Fruit fly (Drosophila melanogaster) whole organism, embryonic: ENCODE results near the gene Sur.

ENCODE experiments used
- Aef1 ChIP-seq: fragments of 200-800 bp; sonication (Bioruptor generic); IDR thresholded peaks from 3 replicates; pipeline ENCODE4 v1.3.6; 2022; ENCODE audit warnings: missing biosample characterization, missing genetic modification characterization
- BEAF-32 ChIP-seq: fragments of 200-800 bp; sonication (Bioruptor generic); optimal IDR thresholded peaks from 3 replicates; lab custom pipeline; 2017; ENCODE audit warnings: missing biosample characterization, missing genetic modification characterization, mild to moderate bottlenecking, moderate library complexity, missing genetic modification reagents
- C15 ChIP-seq: fragments of 200-800 bp; sonication (Bioruptor generic); IDR thresholded peaks from 3 replicates; pipeline ENCODE4 v1.3.6; 2022; ENCODE audit warnings: missing biosample characterization, missing genetic modification characterization
- CG10462 ChIP-seq: fragments of 200-800 bp; sonication (Bioruptor generic); optimal IDR thresholded peaks from 2 replicates; lab custom pipeline; 2016; ENCODE audit warnings: missing biosample characterization, missing genetic modification characterization
- CG11398 ChIP-seq: fragments of 200-800 bp; sonication (Bioruptor generic); optimal IDR thresholded peaks from 2 replicates; lab custom pipeline; 2016; ENCODE audit warnings: missing biosample characterization, missing genetic modification characterization
- CG11560 ChIP-seq: fragments of 200-800 bp; sonication (Bioruptor generic); IDR thresholded peaks from 3 replicates; pipeline ENCODE4 v1.3.6; 2022; ENCODE audit warnings: missing biosample characterization, missing genetic modification characterization
- CG12155 ChIP-seq: fragments of 200-800 bp; sonication (Bioruptor generic); optimal IDR thresholded peaks from 3 replicates; lab custom pipeline; 2016; ENCODE audit warnings: missing biosample characterization, missing genetic modification characterization
- CG12942 ChIP-seq: fragments of 200-800 bp; sonication (Bioruptor generic); optimal IDR thresholded peaks from 3 replicates; lab custom pipeline; 2016; ENCODE audit warnings: missing biosample characterization, missing genetic modification characterization
- CG13424 ChIP-seq: fragments of 200-800 bp; sonication (Bioruptor generic); optimal IDR thresholded peaks from 2 replicates; lab custom pipeline; 2019; ENCODE audit warnings: missing biosample characterization, mild to moderate bottlenecking, missing genetic modification characterization, moderate library complexity
- CG14441 ChIP-seq: fragments of 200-800 bp; sonication (Bioruptor generic); IDR thresholded peaks from 2 replicates; pipeline ENCODE4 v1.3.6; 2022; ENCODE audit warnings: missing biosample characterization, missing genetic modification characterization
- CG3407 ChIP-seq: fragments of 200-800 bp; sonication (Bioruptor generic); optimal IDR thresholded peaks from 2 replicates; lab custom pipeline; 2018; ENCODE audit warnings: missing biosample characterization, mild to moderate bottlenecking, missing genetic modification characterization
- CG3726 ChIP-seq: fragments of 200-800 bp; sonication (Bioruptor generic); IDR thresholded peaks from 3 replicates; pipeline ENCODE4, ENCODE4 v1.3.6; 2022; ENCODE audit warnings: missing biosample characterization, missing genetic modification characterization
- CG5245 ChIP-seq: fragments of 200-800 bp; sonication (Bioruptor generic); optimal IDR thresholded peaks from 3 replicates; lab custom pipeline; 2016; ENCODE audit warnings: missing biosample characterization, missing genetic modification characterization
- CG6254 ChIP-seq: fragments of 200-800 bp; sonication (Bioruptor generic); optimal IDR thresholded peaks from 3 replicates; lab custom pipeline; 2017; ENCODE audit warnings: mild to moderate bottlenecking, missing biosample characterization, missing genetic modification reagents, missing genetic modification characterization
- CG6813 ChIP-seq: fragments of 200-800 bp; sonication (Bioruptor generic); optimal IDR thresholded peaks from 2 replicates; lab custom pipeline; 2017; ENCODE audit warnings: missing biosample characterization, missing genetic modification characterization, mild to moderate bottlenecking, moderate library complexity, missing genetic modification reagents
- CG7357 ChIP-seq: fragments of 200-800 bp; sonication (Bioruptor generic); IDR thresholded peaks from 3 replicates; pipeline ENCODE4 v1.3.6; 2022; ENCODE audit warnings: missing biosample characterization, missing genetic modification characterization
- CG7786 ChIP-seq: fragments of 200-800 bp; sonication (Bioruptor generic); optimal IDR thresholded peaks from 2 replicates; lab custom pipeline; 2016; ENCODE audit warnings: missing biosample characterization, missing genetic modification characterization
- CG7928 ChIP-seq: fragments of 200-800 bp; sonication (Bioruptor generic); optimal IDR thresholded peaks from 2 replicates; lab custom pipeline; 2017; ENCODE audit warnings: missing biosample characterization, mild to moderate bottlenecking, missing genetic modification characterization
- Camta ChIP-seq: fragments of 200-800 bp; sonication (Bioruptor generic); optimal IDR thresholded peaks from 2 replicates; lab custom pipeline; 2016; ENCODE audit warnings: missing biosample characterization, missing genetic modification characterization
- CkIIα-i1 ChIP-seq: fragments of 200-800 bp; sonication (Bioruptor generic); IDR thresholded peaks from 2 replicates; pipeline ENCODE4 v1.3.6; 2022; ENCODE audit warnings: missing biosample characterization, missing genetic modification characterization
- Dad ChIP-seq: fragments of 200-800 bp; sonication (Bioruptor generic); optimal IDR thresholded peaks from 3 replicates; lab custom pipeline; 2016; ENCODE audit warnings: missing biosample characterization, missing genetic modification characterization
- E2f2 ChIP-seq: fragments of 200-800 bp; sonication (Bioruptor generic); IDR thresholded peaks from 2 replicates; pipeline ENCODE4 v1.3.6; 2022; ENCODE audit warnings: missing biosample characterization, missing genetic modification characterization
- GATAe ChIP-seq: fragments of 200-800 bp; sonication (Bioruptor generic); conservative IDR thresholded peaks from 2 replicates; pipeline ENCODE4 v1.3.6; 2022; ENCODE audit warnings: missing biosample characterization, missing genetic modification characterization
- Hr3 ChIP-seq: fragments of 200-800 bp; sonication (Bioruptor generic); optimal IDR thresholded peaks from 3 replicates; lab custom pipeline; 2016; ENCODE audit warnings: missing biosample characterization, missing genetic modification characterization
- Kr ChIP-seq: fragments of 200-800 bp; sonication (Bioruptor generic); optimal IDR thresholded peaks from 2 replicates; lab custom pipeline; 2017; ENCODE audit warnings: missing biosample characterization, mild to moderate bottlenecking, missing genetic modification characterization
- NFAT ChIP-seq: fragments of 200-800 bp; sonication (Bioruptor generic); IDR thresholded peaks from 2 replicates; pipeline ENCODE4 v1.3.6; 2022; ENCODE audit warnings: missing biosample characterization, missing genetic modification characterization
- PHDP ChIP-seq: fragments of 200-800 bp; sonication (Bioruptor generic); optimal IDR thresholded peaks from 3 replicates; lab custom pipeline; 2018; ENCODE audit warnings: missing biosample characterization, mild to moderate bottlenecking, missing genetic modification characterization, moderate library complexity
- Pdp1 ChIP-seq, 2 experiments: fragments of 200-800 bp; sonication (Bioruptor generic); optimal IDR thresholded peaks; 3 replicates each; lab custom pipeline; 2016; ENCODE audit warnings: missing biosample characterization in 2 of 2, missing genetic modification characterization in 2 of 2, mild to moderate bottlenecking in 1 of 2, moderate library complexity in 1 of 2
- Sox102F ChIP-seq: fragments of 200-800 bp; sonication (Bioruptor generic); optimal IDR thresholded peaks from 2 replicates; lab custom pipeline; 2018; ENCODE audit warnings: missing biosample characterization, mild to moderate bottlenecking, missing genetic modification characterization, moderate library complexity
- TFAM ChIP-seq: fragments of 200-800 bp; sonication (Bioruptor generic); optimal IDR thresholded peaks from 2 replicates; lab custom pipeline; 2017; ENCODE audit warnings: missing biosample characterization, missing genetic modification characterization, inconsistent platforms
- Taf1 ChIP-seq: fragments of 200-800 bp; sonication (Bioruptor generic); IDR thresholded peaks from 2 replicates; pipeline ENCODE4 v1.3.6; 2022; ENCODE audit warnings: missing biosample characterization, missing genetic modification characterization
- Trl ChIP-seq, 3 experiments: fragments of >200 bp in 2 of 3; fragments of 200-800 bp in 1 of 3; sonication (Bioruptor generic) in 1 of 3; optimal IDR thresholded peaks; 2 replicates in 1 of 3; 3 replicates in 2 of 3; lab custom pipeline; 2016 to 2017; ENCODE audit warnings: missing biosample characterization in 1 of 3, missing genetic modification characterization in 1 of 3
- ab ChIP-seq: fragments of 200-800 bp; sonication (Bioruptor generic); optimal IDR thresholded peaks from 2 replicates; lab custom pipeline; 2016; ENCODE audit warnings: missing biosample characterization, missing genetic modification characterization
- ato ChIP-seq: fragments of 200-800 bp; sonication (Bioruptor generic); IDR thresholded peaks from 2 replicates; pipeline ENCODE4 v1.3.6; 2022; ENCODE audit warnings: missing biosample characterization, missing genetic modification characterization; ENCODE audit not compliant: partially characterized antibody
- bowl ChIP-seq: fragments of 200-800 bp; sonication (Bioruptor generic); IDR thresholded peaks from 2 replicates; pipeline ENCODE4 v1.3.6; 2022; ENCODE audit warnings: missing biosample characterization, missing genetic modification characterization
- bsh ChIP-seq, 2 experiments: fragments of 200-800 bp; sonication (Bioruptor generic); optimal IDR thresholded peaks; 2 replicates each; lab custom pipeline; 2017 to 2018; ENCODE audit warnings: mild to moderate bottlenecking in 2 of 2, missing biosample characterization in 2 of 2, missing genetic modification characterization in 2 of 2, moderate library complexity in 1 of 2
- cg ChIP-seq: fragments of 200-800 bp; sonication (Bioruptor generic); optimal IDR thresholded peaks from 3 replicates; lab custom pipeline; 2019; ENCODE audit warnings: missing biosample characterization, mild to moderate bottlenecking, missing genetic modification characterization, moderate library complexity
- dmrt99B ChIP-seq: fragments of 200-800 bp; sonication (Bioruptor generic); optimal IDR thresholded peaks from 2 replicates; lab custom pipeline; 2018; ENCODE audit warnings: missing biosample characterization, mild to moderate bottlenecking, missing genetic modification characterization, moderate library complexity
- eve ChIP-seq, 2 experiments: fragments of >200 bp; optimal IDR thresholded peaks; 2 replicates each; lab custom pipeline; 2017; ENCODE audit warnings: missing biosample characterization in 2 of 2, missing genetic modification characterization in 2 of 2
- fd3F ChIP-seq: fragments of 200-800 bp; sonication (Bioruptor generic); optimal IDR thresholded peaks from 2 replicates; lab custom pipeline; 2018; ENCODE audit warnings: missing biosample characterization, mild to moderate bottlenecking, missing genetic modification characterization, moderate library complexity
- gem ChIP-seq: fragments of 200-800 bp; sonication (Bioruptor generic); optimal IDR thresholded peaks from 2 replicates; lab custom pipeline; 2019; ENCODE audit warnings: missing biosample characterization, mild to moderate bottlenecking, missing genetic modification characterization, moderate library complexity
- hb ChIP-seq: fragments of 200-800 bp; sonication (Bioruptor generic); IDR thresholded peaks from 3 replicates; pipeline ENCODE4 v1.3.6; 2022; ENCODE audit warnings: missing biosample characterization, missing genetic modification characterization; ENCODE audit not compliant: partially characterized antibody
- lilli ChIP-seq: fragments of 200-800 bp; sonication (Bioruptor generic); optimal IDR thresholded peaks from 3 replicates; lab custom pipeline; 2016; ENCODE audit warnings: missing biosample characterization, missing genetic modification characterization
- lmd ChIP-seq: fragments of 200-800 bp; sonication (Bioruptor generic); IDR thresholded peaks from 2 replicates; pipeline ENCODE4 v1.3.6; 2022; ENCODE audit warnings: missing biosample characterization, missing genetic modification characterization
- nerfin-2 ChIP-seq: fragments of 200-800 bp; sonication (Bioruptor generic); IDR thresholded peaks from 2 replicates; pipeline ENCODE4 v1.3.6; 2022; ENCODE audit warnings: missing biosample characterization, missing genetic modification characterization; ENCODE audit not compliant: partially characterized antibody
- peb ChIP-seq: fragments of 200-800 bp; sonication (Bioruptor generic); IDR thresholded peaks from 2 replicates; pipeline ENCODE4 v1.3.6; 2022; ENCODE audit warnings: missing biosample characterization, missing genetic modification characterization
- sna ChIP-seq: fragments of 200-800 bp; sonication (Bioruptor generic); IDR thresholded peaks from 2 replicates; pipeline ENCODE4 v1.3.6; 2022; ENCODE audit warnings: missing biosample characterization, missing genetic modification characterization; ENCODE audit not compliant: partially characterized antibody
- so ChIP-seq: fragments of 200-800 bp; sonication (Bioruptor generic); IDR thresholded peaks from 3 replicates; pipeline ENCODE4 v1.3.6; 2022; ENCODE audit warnings: missing biosample characterization, missing genetic modification characterization
- vvl ChIP-seq: fragments of 200-800 bp; sonication (Bioruptor generic); IDR thresholded peaks from 2 replicates; pipeline ENCODE4 v1.3.6; 2022; ENCODE audit warnings: missing biosample characterization, missing genetic modification characterization
- zfh2 ChIP-seq: fragments of 200-800 bp; sonication (Bioruptor generic); optimal IDR thresholded peaks from 2 replicates; lab custom pipeline; 2016; ENCODE audit warnings: missing biosample characterization, missing genetic modification characterization

Gene Sur

dm6 chr2L:10200847-10201246, 1.9 kb upstream of the Sur start, which contains the start of the genes Ripalpha and RpL7 (continued):
- TF ChIP-seq CG12942, result peak; percentile 97
- TF ChIP-seq vvl (GFP tag; lab: Robert Waterston, UW), result peak; percentile 98
- peak; percentile 80; the same call in 1 of the 2 replicates for TF ChIP-seq Taf1
- TF ChIP-seq fd3F, result peak; percentile 93
- peak; percentile 82 for TF ChIP-seq CG7928 (GFP tag; lab: Kevin White, UChicago)
- peak; percentile 90 for TF ChIP-seq ato (GFP tag; lab: Robert Waterston, UW)
- peak; percentile 98 for TF ChIP-seq CG7786 (GFP tag; lab: Kevin White, UChicago)
- TF ChIP-seq GATAe (GFP tag; lab: Robert Waterston, UW), result peak; percentile 81
- peak; percentile 83; the same call in 1 of the 2 replicates for TF ChIP-seq CkIIα-i1 (GFP tag; lab: Robert Waterston, UW)
- peak; percentile 88 for TF ChIP-seq peb (GFP tag; lab: Robert Waterston, UW)
- TF ChIP-seq CG12155 (GFP tag; lab: Kevin White, UChicago), result peak; percentile 96
- peak; percentile 98 for TF ChIP-seq BEAF-32 (GFP tag; lab: Kevin White, UChicago)
- peak; percentile 94 for TF ChIP-seq CG10462 (GFP tag; lab: Kevin White, UChicago)
- peak; percentile 73; the same call in 2 of the 3 replicates for TF ChIP-seq CG11560
- peak; percentile 96 for TF ChIP-seq lilli
- TF ChIP-seq CG5245, result peak; percentile 97
- TF ChIP-seq Sox102F (GFP tag; lab: Kevin White, UChicago), result peak; percentile 87
- peak; percentile 94 for TF ChIP-seq Aef1
- peak; percentile 80 for TF ChIP-seq CG7357 (GFP tag; lab: Robert Waterston, UW)
- TF ChIP-seq lmd (GFP tag; lab: Robert Waterston, UW), result peak; percentile 93
- TF ChIP-seq bsh (GFP tag; optimal IDR thresholded peaks at IDR 0.05; lab: Kevin White, UChicago), result peak in 1 of 2 experiments; percentile 93
- peak; percentile 99 for TF ChIP-seq NFAT (GFP tag; lab: Robert Waterston, UW)
- no peak for TF ChIP-seq eve (GFP tag; optimal IDR thresholded peaks at IDR 0.05; lab: Kevin White, UChicago)
- peak; percentile 98 for TF ChIP-seq CG3407 (GFP tag; lab: Kevin White, UChicago)
- TF ChIP-seq gem (tag; lab: Kevin White, UChicago), result peak; percentile 85
- peak; percentile 93 for TF ChIP-seq Hr3 (GFP tag; lab: Kevin White, UChicago)
- peak; percentile 89 for TF ChIP-seq E2f2 (GFP tag; lab: Robert Waterston, UW)
- TF ChIP-seq Camta (GFP tag; lab: Kevin White, UChicago), result peak; percentile 96
- peak; percentile 70 for TF ChIP-seq hb (GFP tag; lab: Robert Waterston, UW)
- TF ChIP-seq CG14441, result peak; percentile 93
- TF ChIP-seq Kr (GFP tag; lab: Kevin White, UChicago), result peak; percentile 95
- TF ChIP-seq sna, result peak; percentile 75
- TF ChIP-seq C15 (GFP tag; lab: Robert Waterston, UW), result peak; percentile 95
- TF ChIP-seq nerfin-2 (GFP tag; lab: Robert Waterston, UW), result peak; percentile 79
- no peak for TF ChIP-seq Trl (optimal IDR thresholded peaks at IDR 0.05; lab: Kevin White, UChicago)
- TF ChIP-seq Trl (GFP tag; optimal IDR thresholded peaks at IDR 0.05; lab: Kevin White, UChicago), result peak; percentile 99
- peak; percentile 96 for TF ChIP-seq PHDP (tag; lab: Kevin White, UChicago)
- TF ChIP-seq so, result peak; percentile 97
- TF ChIP-seq dmrt99B (tag; lab: Kevin White, UChicago), result peak; percentile 84
- TF ChIP-seq TFAM (GFP tag; lab: Kevin White, UChicago), result peak; percentile 92
- peak; percentile 90 for TF ChIP-seq CG6254
- no peak for TF ChIP-seq cg (GFP tag; lab: Kevin White, UChicago)
- peak; percentile 98 for TF ChIP-seq CG11398 (GFP tag; lab: Kevin White, UChicago)
- peak; percentile 87 for TF ChIP-seq CG13424
- TF ChIP-seq Dad (GFP tag; lab: Kevin White, UChicago), result peak; percentile 99
- peak; percentile 98 for TF ChIP-seq zfh2 (GFP tag; lab: Kevin White, UChicago)
- TF ChIP-seq CG3726 (GFP tag; lab: Robert Waterston, UW), result peak; percentile 92
- peak; percentile 99 for TF ChIP-seq CG6813 (GFP tag; lab: Kevin White, UChicago)
- peak; percentile 96 to 97 for TF ChIP-seq Pdp1 (GFP tag; optimal IDR thresholded peaks at IDR 0.05; lab: Kevin White, UChicago)
- peak; percentile 90 for TF ChIP-seq bowl (GFP tag; lab: Robert Waterston, UW)
- TF ChIP-seq ab (GFP tag; lab: Kevin White, UChicago), result peak; percentile 92
